Fruit fly (Drosophila melanogaster) whole organism, embryonic: Measurements from ENCODE around the gene Trpgamma.

Experiments used
- B-H2 ChIP-seq: fragments of 200-800 bp; sonication (Bioruptor generic); optimal IDR thresholded peaks from 2 replicates; lab custom pipeline; 2018; ENCODE audit warnings: missing biosample characterization, mild to moderate bottlenecking, missing genetic modification characterization
- C15 ChIP-seq: fragments of 200-800 bp; sonication (Bioruptor generic); IDR thresholded peaks from 3 replicates; pipeline ENCODE4 v1.3.6; 2022; ENCODE audit warnings: missing biosample characterization, missing genetic modification characterization
- CG10654 ChIP-seq: fragments of 200-800 bp; sonication (Bioruptor generic); optimal IDR thresholded peaks from 2 replicates; lab custom pipeline; 2016; ENCODE audit warnings: missing biosample characterization, missing genetic modification characterization
- CG10979 ChIP-seq: fragments of 200-800 bp; sonication (Bioruptor generic); optimal IDR thresholded peaks from 2 replicates; lab custom pipeline; 2018; ENCODE audit warnings: missing biosample characterization, mild to moderate bottlenecking, missing genetic modification characterization, moderate library complexity
- CG11560 ChIP-seq: fragments of 200-800 bp; sonication (Bioruptor generic); IDR thresholded peaks from 3 replicates; pipeline ENCODE4 v1.3.6; 2022; ENCODE audit warnings: missing biosample characterization, missing genetic modification characterization
- CG11696 ChIP-seq: fragments of 200-800 bp; sonication (Bioruptor generic); IDR thresholded peaks from 2 replicates; pipeline ENCODE4 v1.3.6; 2022; ENCODE audit warnings: missing biosample characterization, missing genetic modification characterization
- CG12155 ChIP-seq: fragments of 200-800 bp; sonication (Bioruptor generic); optimal IDR thresholded peaks from 3 replicates; lab custom pipeline; 2016; ENCODE audit warnings: missing biosample characterization, missing genetic modification characterization
- CG12391 ChIP-seq: fragments of 200-800 bp; sonication (Bioruptor generic); optimal IDR thresholded peaks from 3 replicates; lab custom pipeline; 2018; ENCODE audit warnings: missing biosample characterization, mild to moderate bottlenecking, missing genetic modification characterization, moderate library complexity
- CG13123 ChIP-seq: fragments of 200-800 bp; sonication (Bioruptor generic); optimal IDR thresholded peaks from 2 replicates; lab custom pipeline; 2016; ENCODE audit warnings: missing biosample characterization, missing genetic modification characterization
- CG14710 ChIP-seq: fragments of 200-800 bp; sonication (Bioruptor generic); optimal IDR thresholded peaks from 3 replicates; lab custom pipeline; 2019; ENCODE audit warnings: missing biosample characterization, mild to moderate bottlenecking, missing genetic modification characterization, moderate library complexity
- CG15011 ChIP-seq: fragments of 200-800 bp; sonication (Bioruptor generic); optimal IDR thresholded peaks from 3 replicates; lab custom pipeline; 2018; ENCODE audit warnings: missing biosample characterization, mild to moderate bottlenecking, missing genetic modification characterization
- CG17359 ChIP-seq: fragments of 200-800 bp; sonication (Bioruptor generic); optimal IDR thresholded peaks from 3 replicates; lab custom pipeline; 2018; ENCODE audit warnings: missing biosample characterization, mild to moderate bottlenecking, missing genetic modification characterization, moderate library complexity
- CG17612 ChIP-seq: fragments of 200-800 bp; sonication (Bioruptor generic); IDR thresholded peaks from 2 replicates; pipeline ENCODE4 v1.3.6; 2022; ENCODE audit warnings: missing biosample characterization, missing genetic modification characterization
- CG3281 ChIP-seq: fragments of 200-800 bp; sonication (Bioruptor generic); optimal IDR thresholded peaks from 3 replicates; lab custom pipeline; 2017; ENCODE audit warnings: missing biosample characterization, mild to moderate bottlenecking, missing genetic modification characterization
- CG6689 ChIP-seq: fragments of 200-800 bp; sonication (Bioruptor generic); IDR thresholded peaks from 2 replicates; pipeline ENCODE4 v1.3.6; 2022; ENCODE audit warnings: missing biosample characterization, missing genetic modification characterization
- CG7556 ChIP-seq: fragments of 200-800 bp; sonication (Bioruptor generic); optimal IDR thresholded peaks from 2 replicates; lab custom pipeline; 2017; ENCODE audit warnings: missing biosample characterization, mild to moderate bottlenecking, missing genetic modification characterization
- CG8281 ChIP-seq: fragments of 200-800 bp; sonication (Bioruptor generic); optimal IDR thresholded peaks from 2 replicates; lab custom pipeline; 2018; ENCODE audit warnings: missing biosample characterization, mild to moderate bottlenecking, missing genetic modification characterization, moderate library complexity
- CG8388 ChIP-seq: fragments of 200-800 bp; sonication (Bioruptor generic); optimal IDR thresholded peaks from 2 replicates; lab custom pipeline; 2019; ENCODE audit warnings: missing biosample characterization, mild to moderate bottlenecking, missing genetic modification characterization, moderate library complexity
- CG8478 ChIP-seq: fragments of >200 bp; optimal IDR thresholded peaks from 2 replicates; lab custom pipeline; 2018
- CTCF ChIP-seq: fragments of 200-800 bp; sonication (Bioruptor generic); optimal IDR thresholded peaks from 2 replicates; lab custom pipeline; 2017; ENCODE audit warnings: missing biosample characterization, mild to moderate bottlenecking, missing genetic modification characterization, moderate library complexity
- D19B ChIP-seq: fragments of 200-800 bp; sonication (Bioruptor generic); optimal IDR thresholded peaks from 2 replicates; lab custom pipeline; 2017; ENCODE audit warnings: missing biosample characterization, mild to moderate bottlenecking, missing genetic modification characterization
- Fer2 ChIP-seq: fragments of 200-800 bp; sonication (Bioruptor generic); optimal IDR thresholded peaks from 2 replicates; lab custom pipeline; 2018; ENCODE audit warnings: missing biosample characterization, mild to moderate bottlenecking, missing genetic modification characterization, moderate library complexity
- H2.0 ChIP-seq: fragments of 200-800 bp; sonication (Bioruptor generic); IDR thresholded peaks from 2 replicates; pipeline ENCODE4 v1.3.6; 2022; ENCODE audit warnings: missing biosample characterization, missing genetic modification characterization
- Hmr ChIP-seq: fragments of 200-800 bp; sonication (Bioruptor generic); optimal IDR thresholded peaks from 3 replicates; lab custom pipeline; 2017; ENCODE audit warnings: mild to moderate bottlenecking, missing biosample characterization, missing genetic modification reagents, missing genetic modification characterization
- Meics ChIP-seq: fragments of 200-800 bp; sonication (Bioruptor generic); optimal IDR thresholded peaks from 2 replicates; lab custom pipeline; 2017; ENCODE audit warnings: missing biosample characterization, mild to moderate bottlenecking, missing genetic modification characterization
- Nf-YA ChIP-seq: fragments of 200-800 bp; sonication (Bioruptor generic); IDR thresholded peaks from 2 replicates; pipeline ENCODE4 v1.3.6; 2022; ENCODE audit warnings: missing biosample characterization, missing genetic modification characterization
- Nf-YB ChIP-seq: fragments of 200-800 bp; sonication (Bioruptor generic); optimal IDR thresholded peaks from 3 replicates; lab custom pipeline; 2019; ENCODE audit warnings: missing biosample characterization, mild to moderate bottlenecking, missing genetic modification characterization, moderate library complexity
- Optix ChIP-seq: fragments of 200-800 bp; sonication (Bioruptor generic); IDR thresholded peaks from 3 replicates; pipeline ENCODE4 v1.3.6; 2022; ENCODE audit warnings: missing biosample characterization, missing genetic modification characterization
- YL-1 ChIP-seq: fragments of 200-800 bp; sonication (Bioruptor generic); optimal IDR thresholded peaks from 3 replicates; lab custom pipeline; 2017; ENCODE audit warnings: missing biosample characterization, mild to moderate bottlenecking, missing genetic modification characterization
- ac ChIP-seq: fragments of 200-800 bp; sonication (Bioruptor generic); optimal IDR thresholded peaks from 3 replicates; lab custom pipeline; 2017; ENCODE audit warnings: missing biosample characterization, mild to moderate bottlenecking, missing genetic modification characterization
- ap ChIP-seq: fragments of 200-800 bp; sonication (Bioruptor generic); IDR thresholded peaks from 2 replicates; pipeline ENCODE4 v1.3.6; 2022; ENCODE audit warnings: missing biosample characterization, missing genetic modification characterization
- bab2 ChIP-seq: fragments of 200-800 bp; sonication (Bioruptor generic); optimal IDR thresholded peaks from 2 replicates; lab custom pipeline; 2016; ENCODE audit warnings: missing biosample characterization, missing genetic modification characterization
- cad ChIP-seq: fragments of >200 bp; optimal IDR thresholded peaks from 2 replicates; lab custom pipeline; 2017; ENCODE audit warnings: missing biosample characterization, missing genetic modification characterization
- dmrt99B ChIP-seq: fragments of 200-800 bp; sonication (Bioruptor generic); optimal IDR thresholded peaks from 2 replicates; lab custom pipeline; 2018; ENCODE audit warnings: missing biosample characterization, mild to moderate bottlenecking, missing genetic modification characterization, moderate library complexity
- fd3F ChIP-seq: fragments of 200-800 bp; sonication (Bioruptor generic); optimal IDR thresholded peaks from 2 replicates; lab custom pipeline; 2018; ENCODE audit warnings: missing biosample characterization, mild to moderate bottlenecking, missing genetic modification characterization, moderate library complexity
- fu2 ChIP-seq: fragments of 200-800 bp; sonication (Bioruptor generic); optimal IDR thresholded peaks from 2 replicates; lab custom pipeline; 2016; ENCODE audit warnings: missing biosample characterization, missing genetic modification characterization
- grau ChIP-seq: fragments of 200-800 bp; optimal IDR thresholded peaks from 3 replicates; lab custom pipeline; 2019; ENCODE audit warnings: missing biosample characterization, mild to moderate bottlenecking, missing genetic modification characterization, moderate library complexity
- jing ChIP-seq: fragments of 200-800 bp; sonication (Bioruptor generic); optimal IDR thresholded peaks from 2 replicates; lab custom pipeline; 2018; ENCODE audit warnings: missing biosample characterization, mild to moderate bottlenecking, missing genetic modification characterization
- luna ChIP-seq: fragments of 200-800 bp; sonication (Bioruptor generic); optimal IDR thresholded peaks from 2 replicates; lab custom pipeline; 2016; ENCODE audit warnings: missing biosample characterization, missing genetic modification characterization
- nau ChIP-seq: fragments of 200-800 bp; sonication (Bioruptor generic); optimal IDR thresholded peaks from 3 replicates; lab custom pipeline; 2017; ENCODE audit warnings: missing biosample characterization, mild to moderate bottlenecking, missing genetic modification characterization, missing genetic modification reagents
- nerfin-2 ChIP-seq: fragments of 200-800 bp; sonication (Bioruptor generic); IDR thresholded peaks from 2 replicates; pipeline ENCODE4 v1.3.6; 2022; ENCODE audit warnings: missing biosample characterization, missing genetic modification characterization; ENCODE audit not compliant: partially characterized antibody
- org-1 ChIP-seq: fragments of 200-800 bp; sonication (Bioruptor generic); optimal IDR thresholded peaks from 2 replicates; lab custom pipeline; 2017; ENCODE audit warnings: missing biosample characterization, missing genetic modification characterization
- pzg ChIP-seq: fragments of 200-800 bp; sonication (Bioruptor generic); optimal IDR thresholded peaks from 3 replicates; lab custom pipeline; 2018; ENCODE audit warnings: missing biosample characterization, mild to moderate bottlenecking, missing genetic modification characterization, moderate library complexity
- sens-2 ChIP-seq: fragments of 200-800 bp; sonication (Bioruptor generic); IDR thresholded peaks from 2 replicates; pipeline ENCODE4 v1.3.6; 2022; ENCODE audit warnings: missing biosample characterization, missing genetic modification characterization
- shn ChIP-seq: fragments of 200-800 bp; sonication (Bioruptor generic); optimal IDR thresholded peaks from 3 replicates; lab custom pipeline; 2016; ENCODE audit warnings: missing biosample characterization, missing genetic modification characterization
- sim ChIP-seq: fragments of 200-800 bp; sonication (Bioruptor generic); IDR thresholded peaks from 2 replicates; pipeline ENCODE4 v1.3.6; 2022; ENCODE audit warnings: missing biosample characterization, missing genetic modification characterization
- sisA ChIP-seq: fragments of 200-800 bp; sonication (Bioruptor generic); IDR thresholded peaks from 2 replicates; pipeline ENCODE4 v1.3.6; 2022; ENCODE audit warnings: missing biosample characterization, missing genetic modification characterization
- sob ChIP-seq: fragments of 200-800 bp; sonication (Bioruptor generic); IDR thresholded peaks from 2 replicates; pipeline ENCODE4 v1.3.6; 2022; ENCODE audit warnings: missing biosample characterization, missing genetic modification characterization
- sqz ChIP-seq: fragments of 200-800 bp; sonication (Bioruptor generic); optimal IDR thresholded peaks from 3 replicates; lab custom pipeline; 2018; ENCODE audit warnings: missing biosample characterization, mild to moderate bottlenecking, missing genetic modification characterization
- tio ChIP-seq: fragments of 200-800 bp; sonication (Bioruptor generic); optimal IDR thresholded peaks from 2 replicates; lab custom pipeline; 2017; ENCODE audit warnings: missing biosample characterization, missing genetic modification characterization, inconsistent platforms
- vnd ChIP-seq: fragments of 200-800 bp; sonication (Bioruptor generic); IDR thresholded peaks from 3 replicates; pipeline ENCODE4 v1.3.6; 2022; ENCODE audit warnings: missing biosample characterization, missing genetic modification characterization; ENCODE audit not compliant: partially characterized antibody
- zen ChIP-seq: fragments of 200-800 bp; sonication (Bioruptor generic); optimal IDR thresholded peaks from 3 replicates; lab custom pipeline; 2018; ENCODE audit warnings: missing biosample characterization, mild to moderate bottlenecking, missing genetic modification characterization, moderate library complexity

The Trpgamma gene

dm6 chr2L:16643961-16644360 is 32.5 kb downstream of the Trpgamma start (continued):
- TF ChIP-seq vnd (GFP tag; lab: Robert Waterston, UW) (no peak), Nf-YA (no peak), fu2 (GFP tag; lab: Kevin White, UChicago) (peak; percentile 29), CG11560 (0 out of 3 replicates have a peak, but pooled peaks have one; percentile 29), C15 (GFP tag; lab: Robert Waterston, UW) (no peak), CG12155 (GFP tag; lab: Kevin White, UChicago) (peak; percentile 28), CG6689 (GFP tag; lab: Robert Waterston, UW) (peak; percentile 56; the same call in 1 of the 2 replicates), Fer2 (tag; lab: Kevin White, UChicago) (peak; percentile 15), ap (GFP tag; lab: Robert Waterston, UW) (peak; percentile 31; the same call in 1 of the 2 replicates), D19B (GFP tag; lab: Kevin White, UChicago) (peak; percentile 36), CTCF (no peak), bab2 (peak; percentile 51), sens-2 (GFP tag; lab: Robert Waterston, UW) (no peak), zen (tag; lab: Kevin White, UChicago) (peak; percentile 56), CG15011 (peak; percentile 27), tio (GFP tag; lab: Kevin White, UChicago) (peak; percentile 49), Meics (GFP tag; lab: Kevin White, UChicago) (peak; percentile 68), CG17359 (tag; lab: Kevin White, UChicago) (peak; percentile 78), fd3F (peak; percentile 24), jing (GFP tag; lab: Kevin White, UChicago) (peak; percentile 22), Optix (GFP tag; lab: Robert Waterston, UW) (no peak), sob (GFP tag; lab: Robert Waterston, UW) (peak; percentile 77), dmrt99B (peak; percentile 78), B-H2 (GFP tag; lab: Kevin White, UChicago) (peak; percentile 21), CG14710 (tag; lab: Kevin White, UChicago) (peak; percentile 43), shn (peak; percentile 34), Nf-YB (GFP tag; lab: Kevin White, UChicago) (peak; percentile 38), sqz (GFP tag; lab: Kevin White, UChicago) (peak; percentile 25), luna (GFP tag; lab: Kevin White, UChicago) (no peak), H2.0 (GFP tag; lab: Robert Waterston, UW) (peak; percentile 62), CG8388 (GFP tag; lab: Kevin White, UChicago) (peak; percentile 55), ac (GFP tag; lab: Kevin White, UChicago) (no peak), nerfin-2 (GFP tag; lab: Robert Waterston, UW) (no peak), sisA (peak; percentile 35), grau (tag; lab: Kevin White, UChicago) (peak; percentile 56), CG3281 (GFP tag; lab: Kevin White, UChicago) (peak; percentile 76), CG17612 (GFP tag; lab: Robert Waterston, UW) (no peak), CG11696 (peak; percentile 85), CG10654 (peak; percentile 25), cad (no peak), sim (GFP tag; lab: Robert Waterston, UW) (peak; percentile 64; the same call in 1 of the 2 replicates), CG8281 (tag; lab: Kevin White, UChicago) (peak; percentile 43), pzg (no peak), CG7556 (GFP tag; lab: Kevin White, UChicago) (peak; percentile 65), org-1 (peak; percentile 28), CG8478 (no peak), nau (GFP tag; lab: Kevin White, UChicago) (peak; percentile 57), Hmr (GFP tag; lab: Kevin White, UChicago) (peak; percentile 77), YL-1 (GFP tag; lab: Kevin White, UChicago) (no peak), CG10979 (tag; lab: Kevin White, UChicago) (peak; percentile 68), CG12391 (tag; lab: Kevin White, UChicago) (peak; percentile 76), CG13123 (GFP tag; lab: Kevin White, UChicago) (no peak)
